Fruit fly (Drosophila melanogaster): ENCODE measurements around the gene CTCF.
A peak's percentile ranks its signal among the peaks of the same experiment; 100 is the strongest.

The CTCF gene

DNA sequence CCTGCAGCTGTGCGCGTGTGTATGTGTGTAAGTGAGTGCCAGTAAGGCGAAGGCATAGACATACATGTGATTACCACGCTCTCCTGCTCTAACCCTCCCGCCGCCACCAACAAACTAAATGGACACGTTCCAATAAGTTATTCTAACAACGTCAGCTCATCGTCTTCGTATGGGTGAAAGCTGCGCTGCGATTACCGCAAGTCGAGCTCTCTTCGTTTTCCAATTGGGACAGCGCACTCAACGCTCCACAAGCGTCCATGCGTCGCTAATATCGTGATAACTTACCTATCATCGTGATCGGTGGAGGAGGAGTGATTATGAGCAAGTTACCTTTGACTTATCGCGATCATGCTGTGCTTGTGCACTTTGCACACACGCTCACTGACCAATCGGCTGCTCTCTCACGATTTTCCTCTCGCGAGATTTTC lies 4.6 kb upstream of the CTCF start (continued):
- TF ChIP-seq H2.0 (GFP tag; IDR thresholded peaks at IDR 0.05) (no peak), Gsc (GFP tag; IDR thresholded peaks at IDR 0.05) (no peak), sens (GFP tag) (peak; percentile 71), luna (GFP tag; optimal IDR thresholded peaks at IDR 0.05) (no peak), gsb-n (tag; optimal IDR thresholded peaks at IDR 0.05) (peak; percentile 30), CG8478 (optimal IDR thresholded peaks at IDR 0.05) (no peak), nerfin-2 (GFP tag; IDR thresholded peaks at IDR 0.05; ENCODE audit: partially characterized antibody) (no peak), Deaf1 (tag; optimal IDR thresholded peaks at IDR 0.05) (peak; percentile 41), CG10209 (GFP tag; optimal IDR thresholded peaks at IDR 0.05) (no peak), CG15269 (tag; optimal IDR thresholded peaks at IDR 0.05) (peak; percentile 8), onecut (GFP tag; IDR thresholded peaks at IDR 0.05) (peak; percentile 71), Asciz (GFP tag; optimal IDR thresholded peaks at IDR 0.05) (peak; percentile 59), YL-1 (GFP tag; optimal IDR thresholded peaks at IDR 0.05) (peak; percentile 4), CG12299 (tag; optimal IDR thresholded peaks at IDR 0.05) (no peak), insv (GFP tag; optimal IDR thresholded peaks at IDR 0.05) (peak in 1 of 2 experiments; percentile 75), Drgx (GFP tag; IDR thresholded peaks at IDR 0.05) (peak; percentile 62), dysf (GFP tag; IDR thresholded peaks at IDR 0.05) (peak; percentile 33; the same call in 1 of the 3 replicates), hb (GFP tag; IDR thresholded peaks at IDR 0.05; ENCODE audit: partially characterized antibody) (no peak), rib (GFP tag; IDR thresholded peaks at IDR 0.05) (0 out of 2 replicates have a peak, but pooled peaks have one; percentile 16), CG14710 (tag; optimal IDR thresholded peaks at IDR 0.05) (no peak), row (GFP tag; IDR thresholded peaks at IDR 0.05) (peak; percentile 46; the same call in 2 of the 3 replicates), CG6813 (GFP tag; optimal IDR thresholded peaks at IDR 0.05) (peak; percentile 18), CG5245 (GFP tag; optimal IDR thresholded peaks at IDR 0.05) (peak; percentile 2), dmrt99B (tag; optimal IDR thresholded peaks at IDR 0.05) (peak; percentile 32), CG17359 (tag; optimal IDR thresholded peaks at IDR 0.05) (peak; percentile 75), CG15601 (tag; optimal IDR thresholded peaks at IDR 0.05) (no peak), fd64A (GFP tag; optimal IDR thresholded peaks at IDR 0.05) (no peak), kay (GFP tag; optimal IDR thresholded peaks at IDR 0.05) (no peak), ara (GFP tag; IDR thresholded peaks at IDR 0.05) (peak; percentile 46), Med (GFP tag) (peak; percentile 75), CG1832 (GFP tag; optimal IDR thresholded peaks at IDR 0.05) (peak; percentile 22), bbx (GFP tag; IDR thresholded peaks at IDR 0.05; ENCODE audit: partially characterized antibody) (peak; percentile 16; the same call in 1 of the 2 replicates), hth (optimal IDR thresholded peaks at IDR 0.05) (no peak)

DNA sequence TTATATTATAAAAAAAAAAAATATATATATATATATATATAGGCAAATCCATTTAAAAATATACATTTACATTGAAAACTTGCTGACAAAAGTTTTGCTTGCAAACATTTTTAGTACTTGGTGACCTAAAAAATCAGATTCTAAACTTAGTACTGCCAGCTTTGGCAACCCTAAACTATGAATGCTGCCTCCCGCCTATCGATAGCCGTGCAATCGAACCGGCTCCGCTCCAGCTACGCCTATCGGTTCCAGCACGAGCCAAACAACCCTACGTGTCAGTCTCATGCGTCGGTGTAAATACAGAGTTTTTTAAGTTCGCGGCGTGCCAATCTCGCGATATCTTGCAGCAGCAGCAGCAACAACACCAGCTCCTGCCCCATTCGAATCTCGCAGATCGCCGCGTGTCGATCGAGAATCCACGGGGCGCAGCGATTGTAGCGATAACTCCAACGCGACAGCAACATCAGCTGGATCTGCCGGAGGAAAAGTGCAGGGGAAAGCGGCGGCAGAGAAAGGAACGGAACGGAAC lies 3.9 kb upstream of the CTCF start, which contains the start of gene Sec63:
Gene Sec63, plus strand, starts transcription at position 238 of the 529 bp plus-strand sequence.
- peak; percentile 25 for TF ChIP-seq CG12299 (tag; optimal IDR thresholded peaks at IDR 0.05)
- 0 out of 2 replicates have a peak, but pooled peaks have one; percentile 16 for TF ChIP-seq CG11247 (GFP tag; IDR thresholded peaks at IDR 0.05)
- TF ChIP-seq CG8924 (tag; optimal IDR thresholded peaks at IDR 0.05): peak; percentile 36
- peak; percentile 41 for TF ChIP-seq CG17186 (GFP tag; optimal IDR thresholded peaks at IDR 0.05)
- TF ChIP-seq gem (tag; optimal IDR thresholded peaks at IDR 0.05): peak; percentile 71
- peak; percentile 69 for TF ChIP-seq CG2129 (GFP tag; IDR thresholded peaks at IDR 0.05; ENCODE audit: partially characterized antibody)
- no peak for TF ChIP-seq kah (GFP tag; optimal IDR thresholded peaks at IDR 0.05)
- peak; percentile 23; the same call in 1 of the 3 replicates for TF ChIP-seq CG2199 (GFP tag; IDR thresholded peaks at IDR 0.05)
- peak; percentile 53 for TF ChIP-seq HmgD (GFP tag; optimal IDR thresholded peaks at IDR 0.05)
- TF ChIP-seq CG31365 (tag; optimal IDR thresholded peaks at IDR 0.05): no peak
- no peak for TF ChIP-seq CG18011 (GFP tag; optimal IDR thresholded peaks at IDR 0.05)
- peak; percentile 47 for TF ChIP-seq az2 (GFP tag; optimal IDR thresholded peaks at IDR 0.05)
- TF ChIP-seq cg (GFP tag; optimal IDR thresholded peaks at IDR 0.05): no peak
- no peak for TF ChIP-seq ERR (GFP tag; optimal IDR thresholded peaks at IDR 0.05)
- TF ChIP-seq CG10267 (tag; optimal IDR thresholded peaks at IDR 0.05): peak; percentile 19
- TF ChIP-seq slou (GFP tag; optimal IDR thresholded peaks at IDR 0.05): no peak
- peak; percentile 36 for TF ChIP-seq NfI (GFP tag; optimal IDR thresholded peaks at IDR 0.05)
- TF ChIP-seq jumu (GFP tag; optimal IDR thresholded peaks at IDR 0.05): peak; percentile 39
- no peak for TF ChIP-seq CG5953 (GFP tag; IDR thresholded peaks at IDR 0.05)
- no peak for TF ChIP-seq gsb-n (tag; optimal IDR thresholded peaks at IDR 0.05)
